Fruit fly (Drosophila melanogaster): Measurements from ENCODE around the gene CG34367.

Gene CG34367

dm6 chr2L:10299077-10299809 is 54.5 kb downstream of the CG34367 start (continued):
- peak; percentile 13 for TF ChIP-seq CG13424 (tag; optimal IDR thresholded peaks at IDR 0.05)
- TF ChIP-seq CG17568 (GFP tag; optimal IDR thresholded peaks at IDR 0.05), result peak; percentile 8
- TF ChIP-seq Ada2b (GFP tag; IDR thresholded peaks at IDR 0.05), result no peak
- TF ChIP-seq CG2712 (tag; optimal IDR thresholded peaks at IDR 0.05), result peak; percentile 28
- peak; percentile 16 for TF ChIP-seq CG17359 (tag; optimal IDR thresholded peaks at IDR 0.05)
- no peak for TF ChIP-seq CG8359 (GFP tag; optimal IDR thresholded peaks at IDR 0.05; ENCODE audit: borderline replicate concordance)
- TF ChIP-seq phol (tag; optimal IDR thresholded peaks at IDR 0.05), result peak; percentile 5
- peak; percentile 37 for TF ChIP-seq Max (GFP tag; optimal IDR thresholded peaks at IDR 0.05)
- peak; percentile 9 for TF ChIP-seq fd96Cb (tag; optimal IDR thresholded peaks at IDR 0.05)
- TF ChIP-seq CG7839 (tag; optimal IDR thresholded peaks at IDR 0.05), result peak; percentile 60

DNA sequence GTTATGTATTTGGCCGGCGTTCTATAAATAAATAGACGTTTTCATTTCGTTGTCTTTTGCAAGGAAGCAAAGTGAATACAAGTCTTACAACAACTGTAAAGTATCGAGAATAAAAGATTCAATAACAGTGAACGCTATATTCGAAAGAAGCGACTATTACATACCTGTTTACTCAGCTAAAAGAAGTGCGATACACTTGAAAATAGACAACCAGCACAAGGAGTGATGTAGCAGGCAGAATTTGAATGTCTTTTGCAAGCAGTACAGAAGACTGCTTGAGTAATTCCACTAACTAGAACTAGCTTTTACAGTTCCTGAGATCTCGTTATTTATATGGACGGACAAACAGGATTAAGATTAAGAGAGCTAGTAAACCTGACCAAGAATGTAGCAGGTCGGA is 55.4 kb downstream of the CG34367 start:
- TF ChIP-seq stwl (tag; optimal IDR thresholded peaks at IDR 0.05) (peak; percentile 92), odd (GFP tag; optimal IDR thresholded peaks at IDR 0.05) (no peak), schlank (tag; optimal IDR thresholded peaks at IDR 0.05) (no peak), CG11398 (GFP tag; optimal IDR thresholded peaks at IDR 0.05) (no peak), Trl (optimal IDR thresholded peaks at IDR 0.05) (no peak), Trl (GFP tag; optimal IDR thresholded peaks at IDR 0.05) (no peak), ara (GFP tag; IDR thresholded peaks at IDR 0.05) (no peak), ac (GFP tag; optimal IDR thresholded peaks at IDR 0.05) (no peak), CG10147 (GFP tag; optimal IDR thresholded peaks at IDR 0.05) (no peak), Oaz (GFP tag; IDR thresholded peaks at IDR 0.05) (no peak), CG17328 (GFP tag; IDR thresholded peaks at IDR 0.05) (no peak), CG17385 (GFP tag; optimal IDR thresholded peaks at IDR 0.05) (no peak), CG33213 (GFP tag; optimal IDR thresholded peaks at IDR 0.05) (peak; percentile 5), CG2889 (GFP tag; IDR thresholded peaks at IDR 0.05) (no peak), Hr51 (GFP tag; optimal IDR thresholded peaks at IDR 0.05) (no peak), CG6254 (GFP tag; optimal IDR thresholded peaks at IDR 0.05) (no peak), CG10462 (GFP tag; optimal IDR thresholded peaks at IDR 0.05) (peak; percentile 29), CG11456 (GFP tag; IDR thresholded peaks at IDR 0.05) (no peak), Hmr (GFP tag; optimal IDR thresholded peaks at IDR 0.05) (no peak), CG8281 (tag; optimal IDR thresholded peaks at IDR 0.05) (no peak), Mad (GFP tag; optimal IDR thresholded peaks at IDR 0.05) (no peak), Asciz (GFP tag; optimal IDR thresholded peaks at IDR 0.05) (no peak), Atf6 (GFP tag; IDR thresholded peaks at IDR 0.05) (no peak), pfk (GFP tag; optimal IDR thresholded peaks at IDR 0.05) (no peak), Taf1 (GFP tag; IDR thresholded peaks at IDR 0.05) (no peak), Atf3 (GFP tag; optimal IDR thresholded peaks at IDR 0.05) (no peak), dmrt99B (tag; optimal IDR thresholded peaks at IDR 0.05) (no peak), cato (GFP tag; optimal IDR thresholded peaks at IDR 0.05; ENCODE audit: borderline replicate concordance) (no peak), CG4820 (GFP tag; optimal IDR thresholded peaks at IDR 0.05) (peak; percentile 5), Antp (GFP tag; optimal IDR thresholded peaks at IDR 0.05) (no peak), sug (tag; optimal IDR thresholded peaks at IDR 0.05) (peak; percentile 42), slp2 (GFP tag; optimal IDR thresholded peaks at IDR 0.05) (no peak), CG34422 (GFP tag; IDR thresholded peaks at IDR 0.05) (no peak), CG4707 (GFP tag; optimal IDR thresholded peaks at IDR 0.05) (no peak), CG14710 (tag; optimal IDR thresholded peaks at IDR 0.05) (peak; percentile 22), Neu2 (GFP tag; optimal IDR thresholded peaks at IDR 0.05; ENCODE audit: borderline replicate concordance) (no peak), CG9797 (GFP tag; optimal IDR thresholded peaks at IDR 0.05) (no peak), CG34376 (GFP tag; optimal IDR thresholded peaks at IDR 0.05) (no peak), CG12744 (GFP tag; optimal IDR thresholded peaks at IDR 0.05) (no peak)

Measured in whole organism, embryonic.